Fruit fly (Drosophila melanogaster): ENCODE data around the gene bdwf.

bdwf gene

dm6 chr3R:17052465-17053149 is 9.7 kb upstream of the bdwf start (continued):
- TF ChIP-seq lola (GFP tag; optimal IDR thresholded peaks at IDR 0.05) (peak in 1 of 3 experiments; percentile 88), az2 (GFP tag; optimal IDR thresholded peaks at IDR 0.05) (peak; percentile 25), CG8765 (GFP tag; IDR thresholded peaks at IDR 0.05) (peak; percentile 68), lilli (GFP tag; optimal IDR thresholded peaks at IDR 0.05) (peak; percentile 27), CG1529 (GFP tag; optimal IDR thresholded peaks at IDR 0.05) (peak; percentile 50), fu2 (GFP tag; optimal IDR thresholded peaks at IDR 0.05) (no peak), CG18262 (tag; optimal IDR thresholded peaks at IDR 0.05) (peak; percentile 87), Atf3 (GFP tag; optimal IDR thresholded peaks at IDR 0.05) (peak; percentile 3), CG12769 (tag; optimal IDR thresholded peaks at IDR 0.05) (no peak), Dad (GFP tag; optimal IDR thresholded peaks at IDR 0.05) (peak; percentile 1), Hmr (GFP tag; optimal IDR thresholded peaks at IDR 0.05) (no peak), CG2116 (GFP tag; optimal IDR thresholded peaks at IDR 0.05) (peak; percentile 3), CG16815 (GFP tag; optimal IDR thresholded peaks at IDR 0.05) (peak; percentile 83), CG6813 (GFP tag; optimal IDR thresholded peaks at IDR 0.05) (peak; percentile 34), MTF-1 (GFP tag; optimal IDR thresholded peaks at IDR 0.05; ENCODE audit: borderline replicate concordance) (no peak), tio (GFP tag; optimal IDR thresholded peaks at IDR 0.05) (peak; percentile 36), CG10959 (GFP tag; IDR thresholded peaks at IDR 0.05) (peak; percentile 44), CG10979 (tag; optimal IDR thresholded peaks at IDR 0.05) (peak; percentile 84), emc (GFP tag; optimal IDR thresholded peaks at IDR 0.05) (no peak), CG12942 (GFP tag; optimal IDR thresholded peaks at IDR 0.05) (no peak), croc (GFP tag; conservative IDR thresholded peaks at IDR 0.05) (peak; percentile 46; the same call in 2 of the 3 replicates), bowl (GFP tag; IDR thresholded peaks at IDR 0.05) (no peak), CG11093 (GFP tag; IDR thresholded peaks at IDR 0.05) (peak; percentile 62; the same call in 1 of the 3 replicates), CG6689 (GFP tag; IDR thresholded peaks at IDR 0.05) (0 out of 2 replicates have a peak, but pooled peaks have one; percentile 33), ken (GFP tag; IDR thresholded peaks at IDR 0.05) (no peak), cato (GFP tag; optimal IDR thresholded peaks at IDR 0.05; ENCODE audit: borderline replicate concordance) (peak; percentile 18)

dm6 chr3R:17048867-17049266 is 5.9 kb upstream of the bdwf start:
- no peak for TF ChIP-seq twi (tag; optimal IDR thresholded peaks at IDR 0.05)
- no peak for TF ChIP-seq cato (GFP tag; optimal IDR thresholded peaks at IDR 0.05; ENCODE audit: borderline replicate concordance)
- no peak for TF ChIP-seq Side (GFP tag; optimal IDR thresholded peaks at IDR 0.05)
- TF ChIP-seq CG17385 (GFP tag; optimal IDR thresholded peaks at IDR 0.05) = peak; percentile 25
- TF ChIP-seq CG14860 (GFP tag; IDR thresholded peaks at IDR 0.05; ENCODE audit: partially characterized antibody) = no peak
- no peak for TF ChIP-seq ase (GFP tag; IDR thresholded peaks at IDR 0.05)
- TF ChIP-seq dmrt99B (tag; optimal IDR thresholded peaks at IDR 0.05) = no peak
- TF ChIP-seq Gsc (GFP tag; IDR thresholded peaks at IDR 0.05) = no peak
- TF ChIP-seq ftz-f1 (GFP tag; optimal IDR thresholded peaks at IDR 0.05) = no peak
- no peak for TF ChIP-seq tin (GFP tag; optimal IDR thresholded peaks at IDR 0.05)
- TF ChIP-seq CG7745 (tag; optimal IDR thresholded peaks at IDR 0.05) = no peak
- TF ChIP-seq ttk (GFP tag; IDR thresholded peaks at IDR 0.05) = 0 out of 2 replicates have a peak, but pooled peaks have one; percentile 35
- TF ChIP-seq Lhr (GFP tag; optimal IDR thresholded peaks at IDR 0.05) = no peak
- no peak for TF ChIP-seq sim (GFP tag; IDR thresholded peaks at IDR 0.05)
- TF ChIP-seq sima (GFP tag; optimal IDR thresholded peaks at IDR 0.05) = no peak
- peak; percentile 28 for TF ChIP-seq Hr3 (GFP tag; optimal IDR thresholded peaks at IDR 0.05)
- peak; percentile 63 for TF ChIP-seq CG18262 (tag; optimal IDR thresholded peaks at IDR 0.05)
- TF ChIP-seq Elba2 (GFP tag; optimal IDR thresholded peaks at IDR 0.05) = no peak
- TF ChIP-seq eyg (GFP tag; optimal IDR thresholded peaks at IDR 0.05) = no peak
- TF ChIP-seq gro (GFP tag; optimal IDR thresholded peaks at IDR 0.05) = no peak
- no peak for TF ChIP-seq fd3F (GFP tag; optimal IDR thresholded peaks at IDR 0.05)
- no peak for TF ChIP-seq CG9797 (GFP tag; optimal IDR thresholded peaks at IDR 0.05)
- peak; percentile 31 for TF ChIP-seq PHDP (tag; optimal IDR thresholded peaks at IDR 0.05)
- TF ChIP-seq Xbp1 (GFP tag; optimal IDR thresholded peaks at IDR 0.05) = peak; percentile 23
- TF ChIP-seq CG16813 (GFP tag; IDR thresholded peaks at IDR 0.05; ENCODE audit: partially characterized antibody) = no peak
- no peak for TF ChIP-seq CG10267 (tag; optimal IDR thresholded peaks at IDR 0.05)
